Worm (Caenorhabditis elegans) whole organism, L2 larva: ENCODE measurements around the gene ZK353.9.
A peak's percentile ranks its signal among the peaks of the same experiment; 100 is the strongest.

Experiments
- C34F6.9 ChIP-seq: fragments of 150-350 bp; optimal IDR thresholded peaks from 2 replicates; lab custom pipeline; 2014; ENCODE audit warnings: missing biosample characterization, missing genetic modification characterization
- F13H6.1 ChIP-seq: sonication (generic microtip); optimal IDR thresholded peaks from 2 replicates; lab custom pipeline; 2016; ENCODE audit warnings: missing genetic modification characterization, missing compliant biosample characterization
- R02D3.7 ChIP-seq: fragments of 150-350 bp; optimal IDR thresholded peaks from 2 replicates; lab custom pipeline; 2014; ENCODE audit warnings: missing biosample characterization, missing genetic modification characterization
- Y55F3AM.14 ChIP-seq: fragments of 200-800 bp; sonication (Bioruptor generic); optimal IDR thresholded peaks from 2 replicates; lab custom pipeline; 2018; ENCODE audit warnings: mild to moderate bottlenecking, missing genetic modification characterization, missing compliant biosample characterization
- ZK546.5 ChIP-seq: sonication (generic microtip); optimal IDR thresholded peaks from 2 replicates; lab custom pipeline; 2017; ENCODE audit warnings: missing biosample characterization, missing genetic modification characterization
- alr-1 ChIP-seq: fragments of 150-350 bp; optimal IDR thresholded peaks from 2 replicates; lab custom pipeline; 2014; ENCODE audit warnings: missing biosample characterization, missing genetic modification characterization
- aly-2 ChIP-seq: fragments of 150-350 bp; optimal IDR thresholded peaks from 2 replicates; lab custom pipeline; 2014; ENCODE audit warnings: missing biosample characterization, missing genetic modification characterization
- ama-1 ChIP-seq: fragments of 150-350 bp; optimal IDR thresholded peaks from 2 replicates; lab custom pipeline; 2018; ENCODE audit warnings: inconsistent platforms
- blmp-1 ChIP-seq: sonication (generic microtip); optimal IDR thresholded peaks from 2 replicates; lab custom pipeline; 2017; ENCODE audit warnings: missing genetic modification characterization, mild to moderate bottlenecking, missing compliant biosample characterization, antibody characterized with exemption, moderate library complexity; ENCODE audit not compliant: insufficient read depth
- ceh-16 ChIP-seq: fragments of 150-350 bp; optimal IDR thresholded peaks from 2 replicates; lab custom pipeline; 2014; ENCODE audit warnings: missing biosample characterization, missing genetic modification characterization
- ceh-82 ChIP-seq: fragments of 150-350 bp; optimal IDR thresholded peaks from 2 replicates; lab custom pipeline; 2014; ENCODE audit warnings: missing biosample characterization, missing genetic modification characterization
- crh-2 ChIP-seq: sonication (generic microtip); optimal IDR thresholded peaks from 2 replicates; lab custom pipeline; 2017; ENCODE audit warnings: missing biosample characterization, missing genetic modification characterization
- dmd-4 ChIP-seq: sonication (generic microtip); optimal IDR thresholded peaks from 2 replicates; lab custom pipeline; 2017; ENCODE audit warnings: missing biosample characterization, missing genetic modification characterization
- egl-27 ChIP-seq: sonication (generic microtip); optimal IDR thresholded peaks from 3 replicates; lab custom pipeline; 2017; ENCODE audit warnings: missing biosample characterization, missing genetic modification reagents, missing genetic modification characterization
- elt-1 ChIP-seq: fragments of 150-350 bp; optimal IDR thresholded peaks from 2 replicates; lab custom pipeline; 2014; ENCODE audit warnings: missing biosample characterization, missing genetic modification characterization
- elt-3 ChIP-seq: sonication (generic microtip); optimal IDR thresholded peaks from 2 replicates; lab custom pipeline; 2017; ENCODE audit warnings: missing biosample characterization, missing genetic modification characterization
- fos-1 ChIP-seq: fragments of 150-350 bp; optimal IDR thresholded peaks from 2 replicates; lab custom pipeline; 2014; ENCODE audit warnings: missing biosample characterization, missing genetic modification characterization
- gmeb-1 ChIP-seq: fragments of 150-350 bp; optimal IDR thresholded peaks from 2 replicates; lab custom pipeline; 2014; ENCODE audit warnings: missing biosample characterization, missing genetic modification characterization
- lin-11 ChIP-seq: fragments of 150-350 bp; sonication (generic microtip); optimal IDR thresholded peaks from 2 replicates; lab custom pipeline; 2014; ENCODE audit warnings: missing biosample characterization, missing genetic modification characterization, inconsistent platforms, mixed read lengths
- lin-13 ChIP-seq: fragments of 150-350 bp; optimal IDR thresholded peaks from 2 replicates; lab custom pipeline; 2014; ENCODE audit warnings: missing biosample characterization, missing genetic modification reagents, missing genetic modification characterization
- lin-39 ChIP-seq: fragments of 150-350 bp; optimal IDR thresholded peaks from 2 replicates; lab custom pipeline; 2014; ENCODE audit warnings: missing biosample characterization, missing genetic modification reagents, missing genetic modification characterization
- lsy-2 ChIP-seq, 2 experiments: fragments of 150-350 bp in 1 of 2; sonication (generic microtip) in 1 of 2; optimal IDR thresholded peaks; 2 replicates each; lab custom pipeline; 2014 to 2017; ENCODE audit warnings: missing biosample characterization in 2 of 2, missing genetic modification characterization in 2 of 2
- mab-5 ChIP-seq: fragments of 150-350 bp; optimal IDR thresholded peaks from 2 replicates; lab custom pipeline; 2014; ENCODE audit warnings: missing biosample characterization, missing genetic modification characterization
- mbf-1 ChIP-seq: sonication (generic microtip); optimal IDR thresholded peaks from 2 replicates; lab custom pipeline; 2017; ENCODE audit warnings: missing biosample characterization, missing genetic modification characterization
- mdl-1 ChIP-seq, 2 experiments: fragments of 150-350 bp in 1 of 2; sonication (generic microtip) in 1 of 2; optimal IDR thresholded peaks; 2 replicates each; lab custom pipeline; 2017; ENCODE audit warnings: missing biosample characterization in 2 of 2, missing genetic modification characterization in 2 of 2
- nhr-10 ChIP-seq: sonication (generic microtip); optimal IDR thresholded peaks from 2 replicates; lab custom pipeline; 2017; ENCODE audit warnings: missing biosample characterization, missing genetic modification characterization
- nhr-11 ChIP-seq: fragments of 150-350 bp; optimal IDR thresholded peaks from 2 replicates; lab custom pipeline; 2014; ENCODE audit warnings: missing biosample characterization, missing genetic modification characterization
- nhr-12 ChIP-seq: fragments of 150-350 bp; optimal IDR thresholded peaks from 2 replicates; lab custom pipeline; 2014; ENCODE audit warnings: missing biosample characterization, missing genetic modification characterization
- nhr-129 ChIP-seq: fragments of 150-350 bp; optimal IDR thresholded peaks from 2 replicates; lab custom pipeline; 2014; ENCODE audit warnings: missing biosample characterization, missing genetic modification characterization
- nhr-21 ChIP-seq: fragments of 150-350 bp; optimal IDR thresholded peaks from 2 replicates; lab custom pipeline; 2014; ENCODE audit warnings: missing biosample characterization, missing genetic modification characterization
- nhr-23 ChIP-seq: fragments of 150-350 bp; optimal IDR thresholded peaks from 2 replicates; lab custom pipeline; 2014; ENCODE audit warnings: missing biosample characterization, missing genetic modification reagents, missing genetic modification characterization
- nhr-237 ChIP-seq: fragments of 150-350 bp; optimal IDR thresholded peaks from 2 replicates; lab custom pipeline; 2014; ENCODE audit warnings: missing biosample characterization, missing genetic modification characterization
- nhr-25 ChIP-seq: fragments of 150-350 bp; sonication (generic microtip); optimal IDR thresholded peaks from 3 replicates; lab custom pipeline; 2014; ENCODE audit warnings: missing biosample characterization, missing genetic modification characterization
- nhr-6 ChIP-seq: fragments of 150-350 bp; optimal IDR thresholded peaks from 2 replicates; lab custom pipeline; 2014; ENCODE audit warnings: missing biosample characterization, missing genetic modification characterization
- nhr-77 ChIP-seq: fragments of 150-350 bp; optimal IDR thresholded peaks from 2 replicates; lab custom pipeline; 2014; ENCODE audit warnings: missing biosample characterization, missing genetic modification characterization
- peb-1 ChIP-seq: fragments of 150-350 bp; optimal IDR thresholded peaks from 2 replicates; lab custom pipeline; 2014; ENCODE audit warnings: missing biosample characterization, missing genetic modification characterization
- sem-4 ChIP-seq: fragments of 150-350 bp; optimal IDR thresholded peaks from 2 replicates; lab custom pipeline; 2014; ENCODE audit warnings: missing biosample characterization, missing genetic modification reagents, missing genetic modification characterization
- skn-1 ChIP-seq: sonication (generic microtip); optimal IDR thresholded peaks from 2 replicates; lab custom pipeline; 2017; ENCODE audit warnings: missing biosample characterization, missing genetic modification characterization
- sma-3 ChIP-seq: sonication (generic microtip); optimal IDR thresholded peaks from 2 replicates; lab custom pipeline; 2016; ENCODE audit warnings: missing genetic modification reagents, missing genetic modification characterization, missing compliant biosample characterization
- sma-9 ChIP-seq, 2 experiments: fragments of 150-350 bp in 1 of 2; sonication (generic microtip) in 1 of 2; optimal IDR thresholded peaks; 2 replicates each; lab custom pipeline; 2014 to 2016; ENCODE audit warnings: missing genetic modification characterization in 2 of 2, mild to moderate bottlenecking in 1 of 2, missing biosample characterization in 1 of 2, missing compliant biosample characterization in 1 of 2, missing genetic modification reagents in 1 of 2, moderate library complexity in 1 of 2
- snpc-4 ChIP-seq: fragments of 150-350 bp; optimal IDR thresholded peaks from 2 replicates; lab custom pipeline; 2014; ENCODE audit warnings: missing biosample characterization, missing genetic modification characterization
- unc-39 ChIP-seq: fragments of 150-350 bp; optimal IDR thresholded peaks from 2 replicates; lab custom pipeline; 2014; ENCODE audit warnings: missing biosample characterization, missing genetic modification characterization
- unc-55 ChIP-seq: fragments of 150-350 bp; sonication (generic microtip); optimal IDR thresholded peaks from 3 replicates; lab custom pipeline; 2014; ENCODE audit warnings: missing biosample characterization, missing genetic modification reagents, missing genetic modification characterization
- unc-62 ChIP-seq: fragments of 150-350 bp; optimal IDR thresholded peaks from 2 replicates; lab custom pipeline; 2014; ENCODE audit warnings: missing biosample characterization, missing genetic modification reagents, missing genetic modification characterization
- zag-1 ChIP-seq: fragments of 150-350 bp; optimal IDR thresholded peaks from 2 replicates; lab custom pipeline; 2014; ENCODE audit warnings: missing biosample characterization, missing genetic modification characterization
- ztf-1 ChIP-seq: fragments of 200-800 bp; sonication (Bioruptor generic); conservative IDR thresholded peaks from 2 replicates; pipeline ENCODE4 v1.3.6; 2022; ENCODE audit warnings: missing genetic modification characterization, missing compliant biosample characterization
- ztf-11 ChIP-seq: sonication (generic microtip); optimal IDR thresholded peaks from 2 replicates; lab custom pipeline; 2017; ENCODE audit warnings: missing biosample characterization, missing genetic modification characterization
- ztf-4 ChIP-seq: fragments of 150-350 bp; optimal IDR thresholded peaks from 2 replicates; lab custom pipeline; 2014; ENCODE audit warnings: missing biosample characterization, missing genetic modification characterization

ZK353.9 gene

ce11 chrIII:8411976-8412375, 2.7 kb downstream of the ZK353.9 start:
- TF ChIP-seq ama-1 (lab: Kevin White, UChicago) = peak; percentile 38
- TF ChIP-seq crh-2 = peak; percentile 91
- TF ChIP-seq elt-1 (tag; lab: Kevin White, UChicago) = no peak
- TF ChIP-seq nhr-21 (tag; lab: Kevin White, UChicago) = peak; percentile 31
- peak; percentile 25 for TF ChIP-seq blmp-1 (tag; lab: Kevin White, UChicago)
- no peak for TF ChIP-seq dmd-4 (tag; lab: Kevin White, UChicago)
- TF ChIP-seq ceh-16 (tag; lab: Kevin White, UChicago) = no peak
- TF ChIP-seq ZK546.5 (tag; lab: Kevin White, UChicago) = no peak
- peak; percentile 88 for TF ChIP-seq nhr-25 (tag; lab: Kevin White, UChicago)
- TF ChIP-seq lin-39 (tag; lab: Kevin White, UChicago) = no peak
- peak; percentile 33 for TF ChIP-seq snpc-4 (tag; lab: Kevin White, UChicago)
- TF ChIP-seq ceh-82 (tag; lab: Kevin White, UChicago) = no peak
- TF ChIP-seq nhr-11 (tag; lab: Kevin White, UChicago) = no peak
- no peak for TF ChIP-seq aly-2 (tag; lab: Kevin White, UChicago)
- peak; percentile 62 for TF ChIP-seq Y55F3AM.14
- TF ChIP-seq mab-5 (tag; lab: Kevin White, UChicago) = peak; percentile 57
- peak; percentile 49 for TF ChIP-seq nhr-6 (tag; lab: Kevin White, UChicago)
- TF ChIP-seq nhr-129 = peak; percentile 88
- TF ChIP-seq sma-3 (GFP tag; lab: Kevin White, UChicago) = peak; percentile 36
- TF ChIP-seq R02D3.7 (tag; lab: Kevin White, UChicago) = no peak
- peak; percentile 8 for TF ChIP-seq skn-1
- peak; percentile 47 for TF ChIP-seq gmeb-1 (tag; lab: Kevin White, UChicago)
- no peak for TF ChIP-seq unc-62
- no peak for TF ChIP-seq nhr-10 (tag; lab: Kevin White, UChicago)
- TF ChIP-seq ztf-4 (tag; lab: Kevin White, UChicago) = no peak
- no peak for TF ChIP-seq nhr-23 (tag; lab: Kevin White, UChicago)
- TF ChIP-seq F13H6.1 (tag; lab: Kevin White, UChicago) = peak; percentile 77
- TF ChIP-seq unc-39 (tag; lab: Kevin White, UChicago) = no peak
- peak; percentile 86 for TF ChIP-seq fos-1 (tag; lab: Kevin White, UChicago)
- peak; percentile 44 for TF ChIP-seq sma-9 (GFP tag; optimal IDR thresholded peaks at IDR 0.05; lab: Kevin White, UChicago)
- no peak for TF ChIP-seq sma-9 (tag; optimal IDR thresholded peaks at IDR 0.05; lab: Kevin White, UChicago)
- TF ChIP-seq nhr-237 (tag; lab: Kevin White, UChicago) = no peak
- peak; percentile 84 for TF ChIP-seq zag-1
- TF ChIP-seq sem-4 (tag; lab: Kevin White, UChicago) = peak; percentile 66
- TF ChIP-seq nhr-77 (tag; lab: Kevin White, UChicago) = no peak
- TF ChIP-seq ztf-1 (GFP tag; lab: Robert Waterston, UW) = no peak
- TF ChIP-seq egl-27 (tag; lab: Kevin White, UChicago) = peak; percentile 28
- peak; percentile 20 for TF ChIP-seq lin-11 (tag; lab: Kevin White, UChicago)
- no peak for TF ChIP-seq elt-3 (tag; lab: Kevin White, UChicago)
- no peak for TF ChIP-seq nhr-12 (tag; lab: Kevin White, UChicago)
- TF ChIP-seq alr-1 (tag; lab: Kevin White, UChicago) = no peak
- TF ChIP-seq lin-13 (GFP tag; lab: Kevin White, UChicago) = peak; percentile 58
- peak in 1 of 2 experiments; percentile 28 for TF ChIP-seq mdl-1 (tag; optimal IDR thresholded peaks at IDR 0.05; lab: Kevin White, UChicago)
- no peak for TF ChIP-seq peb-1
- peak; percentile 72 to 94 for TF ChIP-seq lsy-2 (tag; optimal IDR thresholded peaks at IDR 0.05; lab: Kevin White, UChicago)
- TF ChIP-seq mbf-1 = no peak
- peak; percentile 91 for TF ChIP-seq unc-55 (GFP tag; lab: Kevin White, UChicago)
- no peak for TF ChIP-seq ztf-11 (tag; lab: Kevin White, UChicago)
- TF ChIP-seq C34F6.9 (tag; lab: Kevin White, UChicago) = peak; percentile 93
